Fruit fly (Drosophila melanogaster) whole organism, wandering third instar larva: ENCODE data around the gene ds.

Experiments used
- GATAd ChIP-seq: sonication (Bioruptor generic); optimal IDR thresholded peaks from 2 replicates; lab custom pipeline; 2016; ENCODE audit warnings: missing biosample characterization, missing genetic modification characterization
- Myc ChIP-seq: fragments of >200 bp; optimal IDR thresholded peaks from 2 replicates; lab custom pipeline; 2017

DNA sequence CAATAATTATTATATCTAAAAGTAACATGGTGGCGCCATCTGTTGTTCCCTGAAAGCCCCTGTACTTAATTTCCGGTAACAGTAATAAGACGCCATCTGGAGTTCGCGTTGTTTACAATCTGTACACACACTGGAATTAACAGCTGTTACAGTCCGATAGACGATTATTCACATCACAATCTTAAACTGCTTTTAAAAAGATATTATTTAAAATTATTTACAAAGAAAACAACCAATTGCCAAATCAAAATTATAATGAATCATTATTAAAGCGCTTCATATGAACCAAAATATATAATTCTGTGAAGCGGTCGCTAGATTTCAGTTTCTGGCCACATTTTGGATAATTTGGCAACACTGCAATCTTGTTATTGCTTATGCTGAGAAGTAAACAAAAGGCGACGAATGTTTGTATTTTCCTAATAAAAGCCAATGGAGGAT lies 112.3 kb downstream of the ds start, which contains the start of gene CG13689:
- TF ChIP-seq Myc (lab: Kevin White, UChicago) (no peak), GATAd (GFP tag; lab: Kevin White, UChicago) (peak; percentile 27)
